Worm (Caenorhabditis elegans): ENCODE data around the gene C08E3.14.
A peak's percentile ranks its signal among the peaks of the same experiment; 100 is the strongest.

Gene C08E3.14

ce11 chrII:1663516-1663915, 37.8 kb downstream of the C08E3.14 start, which contains the start of gene duxl-1:
TSS of gene duxl-1 (plus strand) at chrII:1663699.
- 0 out of 2 replicates have a peak, but pooled peaks have one; percentile 17 for TF ChIP-seq ref-1 (GFP tag; conservative IDR thresholded peaks at IDR 0.05)
- no peak for TF ChIP-seq tab-1 (GFP tag; IDR thresholded peaks at IDR 0.05)

DNA sequence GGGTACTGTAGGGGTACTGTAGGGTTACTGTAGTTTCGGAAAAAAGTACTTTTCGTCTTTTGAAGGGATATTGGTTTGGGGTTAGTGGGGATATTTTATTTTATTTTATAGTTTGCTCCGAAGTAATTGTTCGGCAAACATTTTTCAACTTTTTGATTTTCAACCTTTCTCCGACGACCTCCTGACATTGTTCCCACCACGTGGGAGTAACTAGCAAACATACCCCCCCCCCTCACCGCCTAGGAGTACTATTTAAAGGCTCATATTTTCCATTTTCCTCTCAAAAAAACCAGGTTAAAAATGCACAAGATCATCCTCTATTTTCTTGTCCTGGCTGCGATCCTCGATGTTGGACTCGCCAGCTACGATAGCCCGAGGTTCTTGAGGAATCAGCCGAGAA, 40.3 kb downstream of the C08E3.14 start, which contains the start of gene srlf-29:
Gene srlf-29 (plus strand): TSS at position 301 of the 400 bp plus-strand sequence.
- TF ChIP-seq T22C8.4 (GFP tag; IDR thresholded peaks at IDR 0.05) (no peak), ztf-23 (GFP tag; IDR thresholded peaks at IDR 0.05) (no peak), cog-1 (tag; optimal IDR thresholded peaks at IDR 0.05) (no peak), ztf-29 (GFP tag; IDR thresholded peaks at IDR 0.05) (no peak), ref-1 (GFP tag; conservative IDR thresholded peaks at IDR 0.05) (no peak), tab-1 (GFP tag; IDR thresholded peaks at IDR 0.05) (no peak), med-1 (GFP tag; optimal IDR thresholded peaks at IDR 0.05; ENCODE audit: insufficient read depth) (no peak), klf-2 (GFP tag; conservative IDR thresholded peaks at IDR 0.05) (no peak), flt-1 (GFP tag; IDR thresholded peaks at IDR 0.05) (no peak)

DNA sequence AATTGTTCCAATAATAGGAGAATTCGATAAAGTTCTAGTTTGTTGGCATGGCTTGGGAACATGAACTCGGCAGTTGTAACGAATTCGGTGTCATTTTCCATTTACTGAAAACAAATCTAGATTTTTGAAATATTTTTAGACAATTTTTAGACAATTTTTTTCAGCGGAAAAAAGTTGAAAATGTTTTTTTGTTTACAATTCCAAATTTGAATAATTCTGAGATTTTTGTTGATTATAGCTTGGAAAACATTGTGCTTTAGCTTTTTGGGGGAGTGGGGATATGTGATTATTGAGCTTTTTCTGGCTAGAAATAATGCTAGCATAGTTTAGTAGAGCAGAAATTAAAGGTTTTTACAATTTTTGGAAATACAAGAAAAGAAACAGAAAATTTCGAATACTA, 43.1 kb downstream of the C08E3.14 start, which contains the start of gene srw-97:
Gene srw-97 (minus strand): TSS at position 101 of the 400 bp plus-strand sequence.
- TF ChIP-seq ztf-29 (GFP tag; IDR thresholded peaks at IDR 0.05) = no peak
- TF ChIP-seq med-1 (GFP tag; optimal IDR thresholded peaks at IDR 0.05; ENCODE audit: insufficient read depth) = no peak
- TF ChIP-seq ref-1 (GFP tag; conservative IDR thresholded peaks at IDR 0.05) = no peak
- no peak for TF ChIP-seq tab-1 (GFP tag; IDR thresholded peaks at IDR 0.05)
- no peak for TF ChIP-seq ztf-23 (GFP tag; IDR thresholded peaks at IDR 0.05)
- TF ChIP-seq T22C8.4 (GFP tag; IDR thresholded peaks at IDR 0.05) = no peak
- TF ChIP-seq cog-1 (tag; optimal IDR thresholded peaks at IDR 0.05) = no peak
- TF ChIP-seq klf-2 (GFP tag; conservative IDR thresholded peaks at IDR 0.05) = no peak
- TF ChIP-seq flt-1 (GFP tag; IDR thresholded peaks at IDR 0.05) = no peak

DNA sequence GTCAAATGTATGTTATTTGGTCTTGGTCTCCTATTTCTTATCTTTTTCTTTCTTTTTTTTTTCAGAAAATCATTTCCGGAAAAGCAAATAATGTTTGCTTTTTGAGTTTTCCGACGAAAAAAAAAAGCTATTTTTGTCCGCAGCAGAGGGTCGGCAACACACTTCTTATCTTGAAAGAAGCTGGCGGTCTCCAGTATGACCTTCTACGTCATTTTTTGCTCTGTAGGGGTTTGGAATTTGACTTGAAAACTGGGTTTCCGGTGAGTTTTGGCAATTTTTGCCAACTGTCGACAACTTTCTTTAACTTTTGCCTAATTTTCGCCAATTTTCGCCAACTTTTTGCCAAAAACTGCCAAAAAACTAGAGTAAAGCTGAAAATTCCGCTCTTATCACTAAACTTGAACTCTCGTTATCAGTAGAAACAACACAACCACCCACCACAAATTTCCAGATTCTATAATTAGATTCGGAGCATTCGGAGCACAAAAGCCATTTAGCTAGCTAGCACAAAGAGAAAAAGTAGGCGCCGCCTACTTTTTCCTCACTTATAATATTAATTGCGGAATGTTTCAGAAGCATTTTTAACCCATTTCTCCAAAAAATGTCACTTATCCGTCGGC, 44.6 kb downstream of the C08E3.14 start, which contains the start of gene nhx-6:
Gene nhx-6 (plus strand): TSS at position 570 of the 620 bp plus-strand sequence.
- TF ChIP-seq flt-1 (GFP tag; IDR thresholded peaks at IDR 0.05) = no peak

- TF ChIP-seq cog-1 (tag; optimal IDR thresholded peaks at IDR 0.05) (no peak), klf-2 (GFP tag; conservative IDR thresholded peaks at IDR 0.05) (no peak), ztf-23 (GFP tag; IDR thresholded peaks at IDR 0.05) (no peak), med-1 (GFP tag; optimal IDR thresholded peaks at IDR 0.05; ENCODE audit: insufficient read depth) (no peak), flt-1 (GFP tag; IDR thresholded peaks at IDR 0.05) (no peak), ref-1 (GFP tag; conservative IDR thresholded peaks at IDR 0.05) (no peak), ztf-29 (GFP tag; IDR thresholded peaks at IDR 0.05) (no peak), tab-1 (GFP tag; IDR thresholded peaks at IDR 0.05) (no peak), T22C8.4 (GFP tag; IDR thresholded peaks at IDR 0.05) (no peak)
These were observed 45.2 kb downstream of the C08E3.14 start for ce11 chrII:1670985-1671384.

- TF ChIP-seq klf-2 (GFP tag; conservative IDR thresholded peaks at IDR 0.05) = no peak
- TF ChIP-seq med-1 (GFP tag; optimal IDR thresholded peaks at IDR 0.05; ENCODE audit: insufficient read depth) = no peak
- TF ChIP-seq flt-1 (GFP tag; IDR thresholded peaks at IDR 0.05) = no peak
- no peak for TF ChIP-seq ref-1 (GFP tag; conservative IDR thresholded peaks at IDR 0.05)
These were observed 46.9 kb downstream of the C08E3.14 start for ce11 chrII:1672673-1673072.

- TF ChIP-seq ref-1 (GFP tag; conservative IDR thresholded peaks at IDR 0.05) (no peak), ztf-23 (GFP tag; IDR thresholded peaks at IDR 0.05) (no peak), ztf-29 (GFP tag; IDR thresholded peaks at IDR 0.05) (no peak), klf-2 (GFP tag; conservative IDR thresholded peaks at IDR 0.05) (no peak), cog-1 (tag; optimal IDR thresholded peaks at IDR 0.05) (no peak), tab-1 (GFP tag; IDR thresholded peaks at IDR 0.05) (no peak), flt-1 (GFP tag; IDR thresholded peaks at IDR 0.05) (no peak), T22C8.4 (GFP tag; IDR thresholded peaks at IDR 0.05) (no peak), med-1 (GFP tag; optimal IDR thresholded peaks at IDR 0.05; ENCODE audit: insufficient read depth) (no peak)
These were observed 50.3 kb downstream of the C08E3.14 start, which contains the start of gene fbxb-17 for ce11 chrII:1676088-1676487. TSS of gene fbxb-17 (plus strand) at chrII:1676388.
